Fruit fly (Drosophila melanogaster) whole organism, embryonic: ENCODE measurements around the gene Alp13.

Source experiments
- CG10462 ChIP-seq: fragments of 200-800 bp; sonication (Bioruptor generic); optimal IDR thresholded peaks from 2 replicates; lab custom pipeline; 2016; ENCODE audit warnings: missing biosample characterization, missing genetic modification characterization
- CG10654 ChIP-seq: fragments of 200-800 bp; sonication (Bioruptor generic); optimal IDR thresholded peaks from 2 replicates; lab custom pipeline; 2016; ENCODE audit warnings: missing biosample characterization, missing genetic modification characterization
- CG11093 ChIP-seq: fragments of 200-800 bp; sonication (Bioruptor generic); IDR thresholded peaks from 3 replicates; pipeline ENCODE4 v1.3.6; 2022; ENCODE audit warnings: missing biosample characterization, missing genetic modification characterization
- CG12219 ChIP-seq: fragments of 200-800 bp; sonication (Bioruptor generic); optimal IDR thresholded peaks from 3 replicates; lab custom pipeline; 2018; ENCODE audit warnings: missing biosample characterization, mild to moderate bottlenecking, missing genetic modification characterization
- CG13123 ChIP-seq: fragments of 200-800 bp; sonication (Bioruptor generic); optimal IDR thresholded peaks from 2 replicates; lab custom pipeline; 2016; ENCODE audit warnings: missing biosample characterization, missing genetic modification characterization
- CG18011 ChIP-seq: fragments of 200-800 bp; sonication (Bioruptor generic); optimal IDR thresholded peaks from 2 replicates; lab custom pipeline; 2017; ENCODE audit warnings: missing biosample characterization, missing genetic modification characterization, mild to moderate bottlenecking, moderate library complexity, missing genotype
- CG2120 ChIP-seq: fragments of 200-800 bp; sonication (Bioruptor generic); optimal IDR thresholded peaks from 3 replicates; lab custom pipeline; 2016; ENCODE audit warnings: missing biosample characterization, missing genetic modification characterization
- CG2199 ChIP-seq: fragments of 200-800 bp; sonication (Bioruptor generic); IDR thresholded peaks from 3 replicates; pipeline ENCODE4 v1.3.6; 2022; ENCODE audit warnings: missing biosample characterization, missing genetic modification characterization
- CG2875 ChIP-seq: fragments of 200-800 bp; sonication (Bioruptor generic); optimal IDR thresholded peaks from 2 replicates; lab custom pipeline; 2017; ENCODE audit warnings: missing biosample characterization, mild to moderate bottlenecking, missing genetic modification characterization, missing genetic modification reagents
- CG32532 ChIP-seq: fragments of 200-800 bp; sonication (Bioruptor generic); IDR thresholded peaks from 2 replicates; pipeline ENCODE4 v1.3.6; 2022; ENCODE audit warnings: missing biosample characterization, missing genetic modification characterization
- CG4328 ChIP-seq: fragments of 200-800 bp; sonication (Bioruptor generic); optimal IDR thresholded peaks from 3 replicates; lab custom pipeline; 2017; ENCODE audit warnings: missing biosample characterization, missing genetic modification reagents, missing genetic modification characterization
- CG4707 ChIP-seq: fragments of 200-800 bp; sonication (Bioruptor generic); optimal IDR thresholded peaks from 2 replicates; lab custom pipeline; 2018; ENCODE audit warnings: missing biosample characterization, mild to moderate bottlenecking, missing genetic modification characterization, moderate library complexity
- CG9727 ChIP-seq: fragments of 200-800 bp; sonication (Bioruptor generic); optimal IDR thresholded peaks from 3 replicates; lab custom pipeline; 2017; ENCODE audit warnings: missing biosample characterization, mild to moderate bottlenecking, missing genetic modification characterization
- CG9797 ChIP-seq: fragments of 200-800 bp; sonication (Bioruptor generic); optimal IDR thresholded peaks from 3 replicates; lab custom pipeline; 2018; ENCODE audit warnings: missing biosample characterization, mild to moderate bottlenecking, missing genetic modification characterization
- CoRest ChIP-seq: fragments of 200-800 bp; sonication (Bioruptor generic); optimal IDR thresholded peaks from 3 replicates; lab custom pipeline; 2018; ENCODE audit warnings: missing biosample characterization, mild to moderate bottlenecking, missing genetic modification characterization, moderate library complexity
- Eip74EF ChIP-seq, 2 experiments: fragments of 200-800 bp in 1 of 2; fragments of >200 bp in 1 of 2; sonication (Bioruptor generic) in 1 of 2; optimal IDR thresholded peaks; 2 replicates each; lab custom pipeline; 2017 to 2019; ENCODE audit warnings: missing biosample characterization in 2 of 2, missing genetic modification characterization in 2 of 2, mild to moderate bottlenecking in 1 of 2, moderate library complexity in 1 of 2
- Ets97D ChIP-seq: fragments of 200-800 bp; sonication (Bioruptor generic); optimal IDR thresholded peaks from 3 replicates; lab custom pipeline; 2016; ENCODE audit warnings: missing biosample characterization, missing genetic modification characterization
- Fer2 ChIP-seq: fragments of 200-800 bp; sonication (Bioruptor generic); optimal IDR thresholded peaks from 2 replicates; lab custom pipeline; 2018; ENCODE audit warnings: missing biosample characterization, mild to moderate bottlenecking, missing genetic modification characterization, moderate library complexity
- HHEX ChIP-seq: fragments of 200-800 bp; sonication (Bioruptor generic); optimal IDR thresholded peaks from 3 replicates; lab custom pipeline; 2017; ENCODE audit warnings: missing biosample characterization, mild to moderate bottlenecking, missing genetic modification characterization, missing genetic modification reagents
- Hsf ChIP-seq: fragments of 200-800 bp; sonication (Bioruptor generic); optimal IDR thresholded peaks from 3 replicates; lab custom pipeline; 2016; ENCODE audit warnings: missing biosample characterization, missing genetic modification characterization
- Mrtf ChIP-seq: fragments of 200-800 bp; sonication (Bioruptor generic); IDR thresholded peaks from 3 replicates; pipeline ENCODE4 v1.3.6; 2022; ENCODE audit warnings: missing biosample characterization, missing genetic modification characterization
- Myb ChIP-seq: fragments of 200-800 bp; sonication (Bioruptor generic); optimal IDR thresholded peaks from 2 replicates; lab custom pipeline; 2016; ENCODE audit warnings: missing biosample characterization, missing genetic modification characterization
- NK7.1 ChIP-seq: fragments of 200-800 bp; sonication (Bioruptor generic); optimal IDR thresholded peaks from 3 replicates; lab custom pipeline; 2016; ENCODE audit warnings: missing biosample characterization, missing genetic modification characterization
- Sry-δ ChIP-seq: fragments of 200-800 bp; sonication (Bioruptor generic); optimal IDR thresholded peaks from 2 replicates; lab custom pipeline; 2016; ENCODE audit warnings: missing biosample characterization, missing genetic modification characterization
- Stat92E ChIP-seq, 3 experiments: fragments of >200 bp in 2 of 3; fragments of 200-800 bp in 1 of 3; sonication (Bioruptor generic) in 1 of 3; optimal IDR thresholded peaks; 2 replicates each; lab custom pipeline; 2017 to 2019; ENCODE audit warnings: missing biosample characterization in 3 of 3, missing genetic modification characterization in 3 of 3, mild to moderate bottlenecking in 1 of 3, moderate library complexity in 1 of 3
- Vsx1 ChIP-seq: fragments of 200-800 bp; sonication (Bioruptor generic); optimal IDR thresholded peaks from 2 replicates; lab custom pipeline; 2017; ENCODE audit warnings: missing biosample characterization, mild to moderate bottlenecking, missing genetic modification characterization, missing genetic modification reagents
- al ChIP-seq: fragments of 200-800 bp; sonication (Bioruptor generic); IDR thresholded peaks from 2 replicates; pipeline ENCODE4 v1.3.6; 2022; ENCODE audit warnings: missing biosample characterization, missing genetic modification characterization
- bigmax ChIP-seq: fragments of 200-800 bp; sonication (Bioruptor generic); optimal IDR thresholded peaks from 2 replicates; lab custom pipeline; 2018; ENCODE audit warnings: missing biosample characterization, mild to moderate bottlenecking, missing genetic modification characterization
- bsh ChIP-seq, 2 experiments: fragments of 200-800 bp; sonication (Bioruptor generic); optimal IDR thresholded peaks; 2 replicates each; lab custom pipeline; 2017 to 2018; ENCODE audit warnings: mild to moderate bottlenecking in 2 of 2, missing biosample characterization in 2 of 2, missing genetic modification characterization in 2 of 2, moderate library complexity in 1 of 2
- btn ChIP-seq: fragments of 200-800 bp; sonication (Bioruptor generic); optimal IDR thresholded peaks from 2 replicates; lab custom pipeline; 2016; ENCODE audit warnings: missing biosample characterization, missing genetic modification characterization
- caup ChIP-seq: fragments of 200-800 bp; sonication (Bioruptor generic); optimal IDR thresholded peaks from 3 replicates; lab custom pipeline; 2017; ENCODE audit warnings: missing biosample characterization, mild to moderate bottlenecking, missing genetic modification characterization, moderate library complexity; ENCODE audit not compliant: severe bottlenecking
- cg ChIP-seq: fragments of 200-800 bp; sonication (Bioruptor generic); optimal IDR thresholded peaks from 3 replicates; lab custom pipeline; 2019; ENCODE audit warnings: missing biosample characterization, mild to moderate bottlenecking, missing genetic modification characterization, moderate library complexity
- danr ChIP-seq: fragments of 200-800 bp; sonication (Bioruptor generic); IDR thresholded peaks from 2 replicates; pipeline ENCODE4 v1.3.6; 2022; ENCODE audit warnings: missing biosample characterization, missing genetic modification characterization
- disco-r ChIP-seq: fragments of 200-800 bp; sonication (Bioruptor generic); optimal IDR thresholded peaks from 2 replicates; lab custom pipeline; 2016; ENCODE audit warnings: missing biosample characterization, missing genetic modification characterization
- fd96Cb ChIP-seq: fragments of 200-800 bp; sonication (Bioruptor generic); optimal IDR thresholded peaks from 2 replicates; lab custom pipeline; 2018; ENCODE audit warnings: missing biosample characterization, mild to moderate bottlenecking, missing genetic modification characterization, moderate library complexity
- fru ChIP-seq: fragments of >200 bp; optimal IDR thresholded peaks from 2 replicates; lab custom pipeline; 2017
- gt ChIP-seq: fragments of 200-800 bp; sonication (Bioruptor generic); IDR thresholded peaks from 2 replicates; pipeline ENCODE4 v1.3.6; 2022; ENCODE audit warnings: missing biosample characterization, missing genetic modification characterization
- hb ChIP-seq: fragments of 200-800 bp; sonication (Bioruptor generic); IDR thresholded peaks from 3 replicates; pipeline ENCODE4 v1.3.6; 2022; ENCODE audit warnings: missing biosample characterization, missing genetic modification characterization; ENCODE audit not compliant: partially characterized antibody
- kah ChIP-seq: fragments of 200-800 bp; sonication (Bioruptor generic); optimal IDR thresholded peaks from 2 replicates; lab custom pipeline; 2018; ENCODE audit warnings: missing biosample characterization, mild to moderate bottlenecking, missing genetic modification characterization
- lbe ChIP-seq: fragments of 200-800 bp; sonication (Bioruptor generic); optimal IDR thresholded peaks from 2 replicates; lab custom pipeline; 2016; ENCODE audit warnings: missing biosample characterization, mild to moderate bottlenecking, missing genetic modification characterization
- lilli ChIP-seq: fragments of 200-800 bp; sonication (Bioruptor generic); optimal IDR thresholded peaks from 3 replicates; lab custom pipeline; 2016; ENCODE audit warnings: missing biosample characterization, missing genetic modification characterization
- lov ChIP-seq, 2 experiments: fragments of 200-800 bp in 1 of 2; fragments of >200 bp in 1 of 2; sonication (Bioruptor generic) in 1 of 2; IDR thresholded peaks in 1 of 2; optimal IDR thresholded peaks in 1 of 2; 2 replicates in 1 of 2; 3 replicates in 1 of 2; pipeline versions ENCODE4 v1.3.6 to Lab custom; 2017 to 2022; ENCODE audit warnings: missing biosample characterization in 1 of 2, missing genetic modification characterization in 1 of 2
- maf-S ChIP-seq: fragments of 200-800 bp; sonication (Bioruptor generic); optimal IDR thresholded peaks from 2 replicates; lab custom pipeline; 2016; ENCODE audit warnings: missing biosample characterization, missing genetic modification characterization
- nerfin-1 ChIP-seq: fragments of 200-800 bp; sonication (Bioruptor generic); optimal IDR thresholded peaks from 3 replicates; lab custom pipeline; 2019; ENCODE audit warnings: missing biosample characterization, mild to moderate bottlenecking, missing genetic modification characterization, moderate library complexity
- otp ChIP-seq: fragments of 200-800 bp; sonication (Bioruptor generic); IDR thresholded peaks from 3 replicates; pipeline ENCODE4, ENCODE4 v1.3.6; 2022; ENCODE audit warnings: missing biosample characterization, missing genetic modification characterization
- pum ChIP-seq: fragments of 200-800 bp; sonication (Bioruptor generic); optimal IDR thresholded peaks from 2 replicates; lab custom pipeline; 2016; ENCODE audit warnings: missing biosample characterization, missing genetic modification characterization
- scrt ChIP-seq: fragments of 200-800 bp; sonication (Bioruptor generic); optimal IDR thresholded peaks from 2 replicates; lab custom pipeline; 2018; ENCODE audit warnings: missing biosample characterization, mild to moderate bottlenecking, missing genetic modification characterization, moderate library complexity
- sens-2 ChIP-seq: fragments of 200-800 bp; sonication (Bioruptor generic); IDR thresholded peaks from 2 replicates; pipeline ENCODE4 v1.3.6; 2022; ENCODE audit warnings: missing biosample characterization, missing genetic modification characterization
- sisA ChIP-seq: fragments of 200-800 bp; sonication (Bioruptor generic); IDR thresholded peaks from 2 replicates; pipeline ENCODE4 v1.3.6; 2022; ENCODE audit warnings: missing biosample characterization, missing genetic modification characterization
- sob ChIP-seq: fragments of 200-800 bp; sonication (Bioruptor generic); IDR thresholded peaks from 2 replicates; pipeline ENCODE4 v1.3.6; 2022; ENCODE audit warnings: missing biosample characterization, missing genetic modification characterization

Gene Alp13

dm6 chr3R:10109938-10110337 is 34.8 kb upstream of the Alp13 start, which contains the start of gene Fmr1 (continued):
- TF ChIP-seq Sry-δ, result peak; percentile 71
- 0 out of 3 replicates have a peak, but pooled peaks have one; percentile 51 for TF ChIP-seq CG2199 (GFP tag; lab: Robert Waterston, UW)
- TF ChIP-seq lov (optimal IDR thresholded peaks at IDR 0.05; lab: Kevin White, UChicago), result no peak
- no peak for TF ChIP-seq lov (GFP tag; IDR thresholded peaks at IDR 0.05; lab: Robert Waterston, UW)
- peak in 1 of 2 experiments; percentile 35 for TF ChIP-seq bsh (GFP tag; optimal IDR thresholded peaks at IDR 0.05; lab: Kevin White, UChicago)
- TF ChIP-seq caup, result no peak
- no peak for TF ChIP-seq otp (GFP tag; lab: Robert Waterston, UW)
- no peak for TF ChIP-seq danr
- no peak for TF ChIP-seq kah (GFP tag; lab: Kevin White, UChicago)
- TF ChIP-seq scrt (GFP tag; lab: Kevin White, UChicago), result no peak
- TF ChIP-seq sens-2 (GFP tag; lab: Robert Waterston, UW), result 0 out of 2 replicates have a peak, but pooled peaks have one; percentile 22
- peak; percentile 52 for TF ChIP-seq maf-S
- TF ChIP-seq HHEX (GFP tag; lab: Kevin White, UChicago), result no peak
- TF ChIP-seq CG18011 (GFP tag; lab: Kevin White, UChicago), result peak; percentile 5
- TF ChIP-seq Hsf (GFP tag; lab: Kevin White, UChicago), result peak; percentile 52
- TF ChIP-seq disco-r (GFP tag; lab: Kevin White, UChicago), result peak; percentile 41
- TF ChIP-seq CG13123 (GFP tag; lab: Kevin White, UChicago), result no peak
- TF ChIP-seq Eip74EF (GFP tag; optimal IDR thresholded peaks at IDR 0.05; lab: Kevin White, UChicago), result no peak
- TF ChIP-seq CG2120 (GFP tag; lab: Kevin White, UChicago), result peak; percentile 72
- TF ChIP-seq CG32532 (GFP tag; lab: Robert Waterston, UW), result peak; percentile 62
- no peak for TF ChIP-seq cg (GFP tag; lab: Kevin White, UChicago)
- TF ChIP-seq lbe (GFP tag; lab: Kevin White, UChicago), result no peak
- peak; percentile 1 for TF ChIP-seq CG10462
- no peak for TF ChIP-seq gt (GFP tag; lab: Robert Waterston, UW)
- no peak for TF ChIP-seq Vsx1
- peak; percentile 11 for TF ChIP-seq bigmax (GFP tag; lab: Kevin White, UChicago)
- TF ChIP-seq Fer2 (tag; lab: Kevin White, UChicago), result peak; percentile 33
- TF ChIP-seq Ets97D (GFP tag; lab: Kevin White, UChicago), result peak; percentile 96
- peak; percentile 24 for TF ChIP-seq nerfin-1 (tag; lab: Kevin White, UChicago)
- TF ChIP-seq CG11093 (GFP tag; lab: Robert Waterston, UW), result no peak
- TF ChIP-seq CG4707, result no peak
- TF ChIP-seq lilli (GFP tag; lab: Kevin White, UChicago), result peak; percentile 71
- TF ChIP-seq Stat92E (GFP tag; optimal IDR thresholded peaks at IDR 0.05; lab: Kevin White, UChicago), result peak in 1 of 3 experiments; percentile 29
- no peak for TF ChIP-seq btn (GFP tag; lab: Kevin White, UChicago)
- peak; percentile 40 for TF ChIP-seq al (GFP tag; lab: Robert Waterston, UW)
- peak; percentile 64 for TF ChIP-seq pum
- 0 out of 2 replicates have a peak, but pooled peaks have one; percentile 12 for TF ChIP-seq sob
- TF ChIP-seq fd96Cb, result no peak
- no peak for TF ChIP-seq CG12219 (GFP tag; lab: Kevin White, UChicago)
- TF ChIP-seq CG10654 (GFP tag; lab: Kevin White, UChicago), result peak; percentile 32
- peak; percentile 60 for TF ChIP-seq CG9797 (GFP tag; lab: Kevin White, UChicago)
- no peak for TF ChIP-seq NK7.1 (GFP tag; lab: Kevin White, UChicago)
- TF ChIP-seq sisA (GFP tag; lab: Robert Waterston, UW), result peak; percentile 53
- TF ChIP-seq CG9727 (GFP tag; lab: Kevin White, UChicago), result peak; percentile 17
- TF ChIP-seq hb (GFP tag; lab: Robert Waterston, UW), result no peak
- no peak for TF ChIP-seq CG4328
- TF ChIP-seq CG2875 (GFP tag; lab: Kevin White, UChicago), result no peak
- peak; percentile 99 for TF ChIP-seq Myb (GFP tag; lab: Kevin White, UChicago)
- no peak for TF ChIP-seq fru (lab: Kevin White, UChicago)
- peak; percentile 68 for TF ChIP-seq CoRest (tag; lab: Kevin White, UChicago)
- TF ChIP-seq Mrtf (GFP tag; lab: Robert Waterston, UW), result no peak
